Fruit fly (Drosophila melanogaster) whole organism, adult: ENCODE measurements around the gene CG4593.
A peak's percentile ranks its signal among the peaks of the same experiment; 100 is the strongest.

ENCODE experiments used
- CG11617 ChIP-seq: fragments of 200-800 bp; sonication (Bioruptor generic); optimal IDR thresholded peaks from 2 replicates; lab custom pipeline; 2017; ENCODE audit warnings: mild to moderate bottlenecking, missing biosample characterization, missing genetic modification reagents, missing genetic modification characterization
- CG12768 ChIP-seq: fragments of 200-800 bp; sonication (Bioruptor generic); optimal IDR thresholded peaks from 2 replicates; lab custom pipeline; 2017; ENCODE audit warnings: missing biosample characterization, missing genetic modification characterization, mild to moderate bottlenecking, moderate library complexity, missing genetic modification reagents
- CG14711 ChIP-seq: fragments of 200-800 bp; sonication (Bioruptor generic); optimal IDR thresholded peaks from 2 replicates; lab custom pipeline; 2018; ENCODE audit warnings: missing biosample characterization, mild to moderate bottlenecking, missing genetic modification characterization, moderate library complexity
- CG1620 ChIP-seq: fragments of 200-800 bp; sonication (Bioruptor generic); optimal IDR thresholded peaks from 2 replicates; lab custom pipeline; 2016; ENCODE audit warnings: missing biosample characterization, missing genetic modification characterization
- CG33017 ChIP-seq: fragments of 200-800 bp; sonication (Bioruptor generic); optimal IDR thresholded peaks from 2 replicates; lab custom pipeline; 2018; ENCODE audit warnings: missing biosample characterization, mild to moderate bottlenecking, missing genetic modification characterization, moderate library complexity
- CG5204 ChIP-seq: fragments of 200-800 bp; sonication (Bioruptor generic); optimal IDR thresholded peaks from 2 replicates; lab custom pipeline; 2016; ENCODE audit warnings: missing biosample characterization, missing genetic modification characterization
- CG7045 ChIP-seq: fragments of 200-800 bp; sonication (Bioruptor generic); optimal IDR thresholded peaks from 2 replicates; lab custom pipeline; 2017; ENCODE audit warnings: missing biosample characterization, mild to moderate bottlenecking, missing genetic modification characterization
- CG7101 ChIP-seq: fragments of 200-800 bp; sonication (Bioruptor generic); optimal IDR thresholded peaks from 2 replicates; lab custom pipeline; 2018; ENCODE audit warnings: missing biosample characterization, mild to moderate bottlenecking, missing genetic modification characterization, moderate library complexity
- Clk ChIP-seq: fragments of 200-800 bp; sonication (Bioruptor generic); optimal IDR thresholded peaks from 2 replicates; lab custom pipeline; 2017; ENCODE audit warnings: missing biosample characterization, missing genetic modification characterization
- Crg-1 ChIP-seq: fragments of 200-800 bp; sonication (Bioruptor generic); optimal IDR thresholded peaks from 2 replicates; lab custom pipeline; 2016; ENCODE audit warnings: missing biosample characterization, missing genetic modification characterization
- Hr96 ChIP-seq: fragments of 200-800 bp; sonication (Bioruptor generic); optimal IDR thresholded peaks from 2 replicates; lab custom pipeline; 2016; ENCODE audit warnings: missing biosample characterization, missing genetic modification characterization
- Mnt ChIP-seq: fragments of 200-800 bp; sonication (Bioruptor generic); optimal IDR thresholded peaks from 2 replicates; lab custom pipeline; 2016; ENCODE audit warnings: missing biosample characterization, mild to moderate bottlenecking, missing genetic modification characterization
- bab1 ChIP-seq: fragments of 200-800 bp; sonication (Bioruptor generic); optimal IDR thresholded peaks from 3 replicates; lab custom pipeline; 2019; ENCODE audit warnings: missing biosample characterization, mild to moderate bottlenecking, missing genetic modification characterization, moderate library complexity
- cic ChIP-seq: fragments of 200-800 bp; sonication (Bioruptor generic); optimal IDR thresholded peaks from 2 replicates; lab custom pipeline; 2017; ENCODE audit warnings: missing biosample characterization, mild to moderate bottlenecking, missing genetic modification characterization, moderate library complexity
- cnc ChIP-seq, 2 experiments: fragments of >200 bp; optimal IDR thresholded peaks; 2 replicates each; lab custom pipeline; 2017
- kay ChIP-seq: fragments of 200-800 bp; sonication (Bioruptor generic); peaks from one replicate; lab custom pipeline; 2016; ENCODE audit warnings: missing biosample characterization, missing genetic modification characterization, borderline replicate concordance
- ovo ChIP-seq: fragments of 200-800 bp; sonication (Bioruptor generic); optimal IDR thresholded peaks from 2 replicates; lab custom pipeline; 2016; ENCODE audit warnings: missing biosample characterization, missing genetic modification characterization
- pad ChIP-seq: fragments of 200-800 bp; sonication (Bioruptor generic); optimal IDR thresholded peaks from 3 replicates; lab custom pipeline; 2017; ENCODE audit warnings: missing biosample characterization, missing genetic modification characterization, mild to moderate bottlenecking, moderate library complexity, missing genetic modification reagents
- tj ChIP-seq: fragments of 200-800 bp; sonication (Bioruptor generic); optimal IDR thresholded peaks from 3 replicates; lab custom pipeline; 2017; ENCODE audit warnings: missing biosample characterization, mild to moderate bottlenecking, missing genetic modification characterization, moderate library complexity
- toe ChIP-seq: fragments of 200-800 bp; sonication (Bioruptor generic); optimal IDR thresholded peaks from 2 replicates; lab custom pipeline; 2016; ENCODE audit warnings: missing biosample characterization, missing genetic modification characterization

The CG4593 gene

dm6 chrX:6993753-6994152 lies 19.9 kb upstream of the CG4593 start:
- peak; percentile 84 for TF ChIP-seq CG14711 (tag; lab: Kevin White, UChicago)
- TF ChIP-seq Mnt: peak; percentile 81
- peak; percentile 78 for TF ChIP-seq pad
- TF ChIP-seq bab1 (GFP tag; lab: Kevin White, UChicago): peak; percentile 89
- no peak for TF ChIP-seq CG33017 (tag; lab: Kevin White, UChicago)
- TF ChIP-seq toe (GFP tag; lab: Kevin White, UChicago): no peak
- peak; percentile 11 for TF ChIP-seq CG7045 (GFP tag; lab: Kevin White, UChicago)
- TF ChIP-seq kay (GFP tag; lab: Kevin White, UChicago): no peak
- TF ChIP-seq CG11617 (GFP tag; lab: Kevin White, UChicago): peak; percentile 78
- peak; percentile 92 for TF ChIP-seq CG7101 (tag; lab: Kevin White, UChicago)
- no peak for TF ChIP-seq cic (GFP tag; lab: Kevin White, UChicago)
- no peak for TF ChIP-seq cnc (optimal IDR thresholded peaks at IDR 0.05; lab: Kevin White, UChicago)
- no peak for TF ChIP-seq Clk (GFP tag; lab: Kevin White, UChicago)
- TF ChIP-seq ovo: peak; percentile 23
- peak; percentile 32 for TF ChIP-seq CG5204 (GFP tag; lab: Kevin White, UChicago)
- TF ChIP-seq tj (GFP tag; lab: Kevin White, UChicago): peak; percentile 95
- peak; percentile 85 for TF ChIP-seq Hr96 (GFP tag; lab: Kevin White, UChicago)
- TF ChIP-seq CG12768 (GFP tag; lab: Kevin White, UChicago): no peak
- peak; percentile 83 for TF ChIP-seq CG1620 (GFP tag; lab: Kevin White, UChicago)
- peak; percentile 54 for TF ChIP-seq Crg-1

dm6 chrX:6994473-6995179 lies 19.1 kb upstream of the CG4593 start:
- peak; percentile 6 for TF ChIP-seq Mnt
- TF ChIP-seq CG7101 (tag; lab: Kevin White, UChicago): peak; percentile 8
- no peak for TF ChIP-seq CG1620 (GFP tag; lab: Kevin White, UChicago)
- no peak for TF ChIP-seq CG11617 (GFP tag; lab: Kevin White, UChicago)
- no peak for TF ChIP-seq CG33017 (tag; lab: Kevin White, UChicago)
- TF ChIP-seq Hr96 (GFP tag; lab: Kevin White, UChicago): no peak
- no peak for TF ChIP-seq CG7045 (GFP tag; lab: Kevin White, UChicago)
- no peak for TF ChIP-seq pad
- TF ChIP-seq kay (GFP tag; lab: Kevin White, UChicago): peak; percentile 54
- no peak for TF ChIP-seq toe (GFP tag; lab: Kevin White, UChicago)
- peak; percentile 29 for TF ChIP-seq Crg-1
- no peak for TF ChIP-seq CG12768 (GFP tag; lab: Kevin White, UChicago)
- no peak for TF ChIP-seq bab1 (GFP tag; lab: Kevin White, UChicago)
- no peak for TF ChIP-seq Clk (GFP tag; lab: Kevin White, UChicago)
- no peak for TF ChIP-seq CG14711 (tag; lab: Kevin White, UChicago)
- TF ChIP-seq cic (GFP tag; lab: Kevin White, UChicago): no peak

- peak; percentile 97 for TF ChIP-seq tj (GFP tag; lab: Kevin White, UChicago)
- TF ChIP-seq CG11617 (GFP tag; lab: Kevin White, UChicago): no peak
Observed at dm6 chrX:6995258-6995657, 18.4 kb upstream of the CG4593 start.

dm6 chrX:6996130-6996529 lies 17.6 kb upstream of the CG4593 start:
- TF ChIP-seq CG11617 (GFP tag; lab: Kevin White, UChicago) (no peak), bab1 (GFP tag; lab: Kevin White, UChicago) (no peak), CG14711 (tag; lab: Kevin White, UChicago) (no peak), pad (no peak), kay (GFP tag; lab: Kevin White, UChicago) (no peak), Hr96 (GFP tag; lab: Kevin White, UChicago) (no peak), cnc (optimal IDR thresholded peaks at IDR 0.05; lab: Kevin White, UChicago) (no peak), CG12768 (GFP tag; lab: Kevin White, UChicago) (no peak), toe (GFP tag; lab: Kevin White, UChicago) (no peak), Clk (GFP tag; lab: Kevin White, UChicago) (no peak), ovo (no peak), cic (GFP tag; lab: Kevin White, UChicago) (no peak), CG1620 (GFP tag; lab: Kevin White, UChicago) (no peak), CG33017 (tag; lab: Kevin White, UChicago) (no peak), CG5204 (GFP tag; lab: Kevin White, UChicago) (no peak), Crg-1 (no peak)

- TF ChIP-seq tj (GFP tag; lab: Kevin White, UChicago) (no peak), cic (GFP tag; lab: Kevin White, UChicago) (no peak), bab1 (GFP tag; lab: Kevin White, UChicago) (no peak), Mnt (no peak), CG33017 (tag; lab: Kevin White, UChicago) (no peak), Hr96 (GFP tag; lab: Kevin White, UChicago) (no peak), CG14711 (tag; lab: Kevin White, UChicago) (no peak), CG7045 (GFP tag; lab: Kevin White, UChicago) (no peak), toe (GFP tag; lab: Kevin White, UChicago) (no peak), kay (GFP tag; lab: Kevin White, UChicago) (no peak), CG12768 (GFP tag; lab: Kevin White, UChicago) (no peak), Crg-1 (no peak)
Observed at dm6 chrX:6996965-6997652, 16.6 kb upstream of the CG4593 start.
